Fruit fly (Drosophila melanogaster) whole organism, wandering third instar larva: Measurements from ENCODE around the gene Hr96.

Experiments used
- CG32264 ChIP-seq: fragments of 200-800 bp; sonication (Bioruptor generic); optimal IDR thresholded peaks from 2 replicates; lab custom pipeline; 2016; ENCODE audit warnings: missing biosample characterization, missing genetic modification characterization
- Myc ChIP-seq: fragments of >200 bp; optimal IDR thresholded peaks from 2 replicates; lab custom pipeline; 2017
- Sp1 ChIP-seq: fragments of 200-800 bp; sonication (Bioruptor generic); optimal IDR thresholded peaks from 3 replicates; lab custom pipeline; 2019; ENCODE audit warnings: missing biosample characterization, mild to moderate bottlenecking, missing genetic modification characterization, moderate library complexity
- dsf ChIP-seq: sonication (Bioruptor generic); optimal IDR thresholded peaks from 2 replicates; lab custom pipeline; 2016; ENCODE audit warnings: missing biosample characterization, missing genetic modification characterization, borderline replicate concordance
- fru ChIP-seq: fragments of 200-800 bp; sonication (Bioruptor generic); optimal IDR thresholded peaks from 3 replicates; lab custom pipeline; 2016; ENCODE audit warnings: missing biosample characterization, mild to moderate bottlenecking, missing genetic modification characterization
- lola ChIP-seq: fragments of >200 bp; optimal IDR thresholded peaks from 2 replicates; lab custom pipeline; 2017; ENCODE audit warnings: missing biosample characterization, missing genetic modification characterization

DNA sequence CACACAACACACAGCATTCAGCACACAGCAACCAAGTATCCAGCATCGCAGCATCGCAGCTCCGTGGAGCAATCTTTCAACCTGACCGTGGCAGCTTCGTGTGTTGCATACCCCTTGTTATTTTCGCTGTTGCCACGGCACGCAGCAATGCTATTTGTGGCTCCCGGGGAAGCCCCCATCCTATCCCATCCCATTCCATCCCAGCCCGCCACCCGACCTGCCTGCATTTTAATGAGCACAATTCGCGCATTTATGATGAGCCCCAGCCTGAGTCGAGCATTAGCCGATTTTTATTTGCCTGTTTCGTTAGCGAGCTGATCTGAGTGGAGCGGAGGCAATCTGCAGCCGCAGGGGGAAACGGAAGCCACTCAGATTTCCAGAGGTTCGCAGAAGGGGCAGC, 25.5 kb upstream of the Hr96 start:
- TF ChIP-seq Sp1 (GFP tag; lab: Kevin White, UChicago) (no peak), fru (GFP tag; lab: Kevin White, UChicago) (no peak), Myc (lab: Kevin White, UChicago) (no peak), dsf (GFP tag; lab: Kevin White, UChicago) (no peak), lola (no peak), CG32264 (no peak)
